Fruit fly (Drosophila melanogaster): ENCODE data around the gene Neu2.

DNA sequence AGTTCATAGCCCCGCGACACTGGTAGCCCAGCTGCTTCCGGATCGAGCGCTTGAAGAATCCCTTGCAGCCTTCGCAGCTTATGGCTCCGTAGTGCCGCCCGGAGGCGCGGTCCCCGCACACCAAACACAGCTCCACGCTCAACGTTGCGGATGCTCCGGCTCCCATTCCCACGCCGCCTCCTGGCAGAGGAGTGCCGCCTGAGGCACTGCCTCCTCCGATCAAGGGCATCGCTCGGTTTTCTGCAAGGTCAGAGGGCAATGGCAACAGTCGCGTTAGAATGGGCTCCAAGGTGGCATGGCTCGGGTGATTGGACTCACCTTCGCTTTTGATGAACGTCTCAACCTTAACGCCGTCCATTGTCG, 6.1 kb upstream of the Neu2 start:
- TF ChIP-seq Hr39 (GFP tag; optimal IDR thresholded peaks at IDR 0.05) (no peak), CG6808 (GFP tag; optimal IDR thresholded peaks at IDR 0.05) (no peak), Hr4 (GFP tag; optimal IDR thresholded peaks at IDR 0.05) (no peak)

All from whole organism, prepupa.